Fruit fly (Drosophila melanogaster): Measurements from ENCODE around the gene Srlp.

- TF ChIP-seq org-1 (GFP tag; optimal IDR thresholded peaks at IDR 0.05), result no peak
- no peak for TF ChIP-seq Dll (GFP tag; IDR thresholded peaks at IDR 0.05; ENCODE audit: partially characterized antibody)
- no peak for TF ChIP-seq cato (GFP tag; optimal IDR thresholded peaks at IDR 0.05; ENCODE audit: borderline replicate concordance)
- TF ChIP-seq tin (GFP tag; optimal IDR thresholded peaks at IDR 0.05), result no peak
- TF ChIP-seq psq (GFP tag; optimal IDR thresholded peaks at IDR 0.05), result no peak
Measured at dm6 chr3R:12423997-12424396, 9.9 kb upstream of the Srlp start.
